Worm (Caenorhabditis elegans) whole organism, young adult: Measurements from ENCODE around the gene tag-52.

ENCODE experiments used
- T26A5.8 ChIP-seq: sonication (generic microtip); optimal IDR thresholded peaks from 2 replicates; lab custom pipeline; 2016; ENCODE audit warnings: missing genetic modification characterization, missing compliant biosample characterization
- madf-8 ChIP-seq: fragments of 200-800 bp; sonication (Bioruptor generic); conservative IDR thresholded peaks from 2 replicates; pipeline ENCODE4 v1.3.6; 2022; ENCODE audit warnings: missing genetic modification reagents, missing genetic modification characterization, missing compliant biosample characterization
- pbrm-1 ChIP-seq: fragments of 200-800 bp; sonication (Bioruptor generic); IDR thresholded peaks from 2 replicates; pipeline ENCODE4 v1.3.6; 2022; ENCODE audit warnings: missing genetic modification reagents, missing genetic modification characterization, missing compliant biosample characterization

DNA sequence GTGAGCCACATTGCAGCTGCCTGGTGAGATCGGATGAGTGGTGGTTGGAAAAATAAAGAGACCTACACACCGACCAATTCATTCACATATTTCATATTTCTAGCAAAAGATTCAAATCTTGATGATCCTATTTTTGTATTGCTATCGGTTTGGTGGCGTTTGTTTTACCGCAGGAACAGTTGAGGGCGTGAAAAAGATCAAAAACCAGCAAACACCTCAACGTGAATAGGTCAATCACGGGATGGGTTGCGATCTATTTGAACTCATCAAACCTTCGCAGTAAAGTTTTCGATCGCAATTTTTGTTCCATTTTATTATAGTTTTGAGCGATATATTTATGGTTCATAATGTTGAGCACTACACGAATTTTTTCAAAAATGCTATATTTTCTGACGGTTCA lies 23.5 kb upstream of the tag-52 start:
- no peak for TF ChIP-seq madf-8 (GFP tag; lab: Robert Waterston, UW)
- TF ChIP-seq T26A5.8, result no peak
- TF ChIP-seq pbrm-1 (GFP tag; lab: Robert Waterston, UW), result no peak
